Worm (Caenorhabditis elegans): Measurements from ENCODE around the gene F17C8.3.

DNA sequence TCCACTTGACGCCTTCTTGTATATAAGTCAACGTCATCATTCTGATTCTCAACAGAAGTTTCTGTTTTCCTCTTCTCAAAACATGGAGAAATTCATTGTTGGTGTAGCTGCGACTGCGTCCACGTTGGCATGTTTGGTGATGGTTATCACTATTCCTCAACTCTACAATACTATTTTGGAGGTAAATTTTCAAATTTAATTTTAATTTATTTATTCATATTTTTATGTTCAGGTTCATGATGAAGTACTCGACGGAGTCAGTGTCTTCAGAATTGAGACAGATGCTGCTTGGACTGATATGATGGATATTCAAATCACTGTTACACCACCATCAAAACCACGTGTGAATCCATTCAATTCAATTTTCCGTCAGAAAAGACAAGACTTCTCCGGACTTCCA, 16.4 kb downstream of the F17C8.3 start, which contains the start of gene col-89:
- TF ChIP-seq scrt-1 (GFP tag; IDR thresholded peaks at IDR 0.05), result no peak
- TF ChIP-seq ceh-13 (GFP tag; optimal IDR thresholded peaks at IDR 0.05), result no peak
- no peak for TF ChIP-seq tbx-37 (GFP tag; conservative IDR thresholded peaks at IDR 0.05)
- no peak for TF ChIP-seq pes-1 (GFP tag; IDR thresholded peaks at IDR 0.05)
- no peak for TF ChIP-seq hmbx-1 (tag; optimal IDR thresholded peaks at IDR 0.05)
- no peak for TF ChIP-seq ama-1 (optimal IDR thresholded peaks at IDR 0.05)
- no peak for TF ChIP-seq B0310.2 (tag; optimal IDR thresholded peaks at IDR 0.05)
- no peak for TF ChIP-seq ets-7 (tag; optimal IDR thresholded peaks at IDR 0.05)
- TF ChIP-seq flt-1 (GFP tag; IDR thresholded peaks at IDR 0.05), result no peak
- no peak for TF ChIP-seq hnd-1 (tag; optimal IDR thresholded peaks at IDR 0.05)
- TF ChIP-seq hmg-4 (GFP tag; optimal IDR thresholded peaks at IDR 0.05), result no peak
- TF ChIP-seq sea-1 (GFP tag; conservative IDR thresholded peaks at IDR 0.05), result no peak
- TF ChIP-seq F13C5.2 (tag; optimal IDR thresholded peaks at IDR 0.05), result no peak
- no peak for TF ChIP-seq tra-4 (tag; optimal IDR thresholded peaks at IDR 0.05)

Measured in whole organism, early embryonic.